Fruit fly (Drosophila melanogaster): ENCODE data around the gene Hsp67Bc.

Gene Hsp67Bc

DNA sequence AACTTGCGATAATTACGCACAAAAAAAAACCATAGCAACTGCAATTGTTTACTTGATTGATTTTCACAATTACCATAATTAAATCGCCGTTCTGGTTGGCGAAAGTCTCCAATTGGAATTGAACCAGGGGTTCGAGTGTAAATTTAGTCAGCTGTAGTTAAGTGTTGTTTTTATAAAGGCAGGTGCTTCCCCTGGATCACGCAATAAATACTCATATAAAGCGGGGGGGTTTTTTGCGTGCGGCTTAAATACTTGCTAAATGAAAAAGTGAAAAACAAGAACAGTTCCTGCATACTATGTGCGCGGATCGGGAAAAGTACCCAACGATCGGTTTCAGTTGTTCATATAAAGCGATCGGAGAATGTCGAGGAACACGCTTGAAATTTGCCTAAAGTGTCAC is 28.3 kb downstream of the Hsp67Bc start:
- no peak for TF ChIP-seq CG8478 (optimal IDR thresholded peaks at IDR 0.05)
- TF ChIP-seq EcR (GFP tag; optimal IDR thresholded peaks at IDR 0.05) = no peak
- TF ChIP-seq psq (optimal IDR thresholded peaks at IDR 0.05) = no peak
- TF ChIP-seq pan (optimal IDR thresholded peaks at IDR 0.05) = no peak
- TF ChIP-seq usp (GFP tag; optimal IDR thresholded peaks at IDR 0.05) = no peak
- TF ChIP-seq Dll (optimal IDR thresholded peaks at IDR 0.05) = no peak

DNA sequence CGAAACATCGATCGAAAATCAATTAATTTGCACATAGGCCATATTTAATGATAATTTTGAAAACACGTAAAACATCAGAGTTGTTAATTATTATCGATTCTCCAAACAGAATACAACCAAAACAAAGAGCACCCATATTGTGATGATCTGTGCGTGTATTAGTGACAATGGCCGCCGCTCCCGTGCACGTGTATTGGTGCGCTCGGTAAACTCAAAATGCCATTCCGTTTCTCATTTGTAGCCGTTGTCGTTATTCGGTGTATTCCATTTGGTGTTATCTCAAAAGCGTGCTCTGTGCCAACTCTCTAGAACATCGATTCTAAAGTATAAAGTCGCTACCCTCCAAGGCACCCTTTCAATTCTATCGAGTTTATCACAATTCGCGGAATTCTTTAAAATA is 31.5 kb downstream of the Hsp67Bc start:
- TF ChIP-seq EcR (GFP tag; optimal IDR thresholded peaks at IDR 0.05) (no peak), CG8478 (optimal IDR thresholded peaks at IDR 0.05) (no peak), pan (optimal IDR thresholded peaks at IDR 0.05) (no peak), psq (optimal IDR thresholded peaks at IDR 0.05) (no peak), Dll (optimal IDR thresholded peaks at IDR 0.05) (no peak), usp (GFP tag; optimal IDR thresholded peaks at IDR 0.05) (no peak)

DNA sequence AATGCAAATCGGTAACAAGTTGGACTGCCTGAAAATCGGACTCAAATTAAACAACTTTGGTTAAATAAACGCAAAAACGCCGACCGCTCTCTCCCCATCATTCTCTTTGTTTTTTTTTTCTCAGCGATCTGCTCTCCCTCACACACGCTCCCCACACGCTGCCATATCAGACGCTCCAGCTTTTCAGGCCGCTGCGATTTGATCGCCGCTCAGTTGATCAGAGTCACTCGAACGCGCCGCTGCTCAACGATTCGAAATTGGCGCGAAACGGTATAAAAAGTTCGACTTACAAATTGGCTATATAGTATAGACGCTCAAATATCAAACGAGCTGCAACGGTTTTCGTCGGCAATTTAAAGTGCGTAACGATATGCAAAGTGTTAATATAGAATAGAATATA is 32.1 kb downstream of the Hsp67Bc start:
- TF ChIP-seq usp (GFP tag; optimal IDR thresholded peaks at IDR 0.05) (no peak), Dll (optimal IDR thresholded peaks at IDR 0.05) (no peak), EcR (GFP tag; optimal IDR thresholded peaks at IDR 0.05) (no peak), CG8478 (optimal IDR thresholded peaks at IDR 0.05) (no peak), psq (optimal IDR thresholded peaks at IDR 0.05) (no peak), pan (optimal IDR thresholded peaks at IDR 0.05) (no peak)

DNA sequence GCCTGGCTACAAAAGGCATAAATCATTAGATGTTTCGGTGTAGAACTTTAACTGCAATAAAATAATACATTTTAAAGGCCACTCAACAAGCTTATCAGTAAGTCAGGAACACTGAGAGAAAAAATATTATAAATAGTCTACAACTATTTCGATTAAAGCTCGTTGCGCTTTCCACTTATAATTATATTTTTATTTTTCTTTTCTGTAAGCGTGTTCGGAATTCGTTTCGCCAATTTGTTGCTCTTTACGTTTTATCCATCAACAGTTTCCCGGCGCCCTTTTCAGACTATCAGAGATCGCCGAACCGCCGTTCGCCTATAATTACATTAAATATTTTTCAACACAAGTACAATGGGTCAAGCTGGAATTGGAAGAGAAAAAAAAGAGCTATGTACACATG is 33.3 kb downstream of the Hsp67Bc start:
- TF ChIP-seq psq (optimal IDR thresholded peaks at IDR 0.05) (no peak), usp (GFP tag; optimal IDR thresholded peaks at IDR 0.05) (no peak), pan (optimal IDR thresholded peaks at IDR 0.05) (no peak), Dll (optimal IDR thresholded peaks at IDR 0.05) (no peak)

DNA sequence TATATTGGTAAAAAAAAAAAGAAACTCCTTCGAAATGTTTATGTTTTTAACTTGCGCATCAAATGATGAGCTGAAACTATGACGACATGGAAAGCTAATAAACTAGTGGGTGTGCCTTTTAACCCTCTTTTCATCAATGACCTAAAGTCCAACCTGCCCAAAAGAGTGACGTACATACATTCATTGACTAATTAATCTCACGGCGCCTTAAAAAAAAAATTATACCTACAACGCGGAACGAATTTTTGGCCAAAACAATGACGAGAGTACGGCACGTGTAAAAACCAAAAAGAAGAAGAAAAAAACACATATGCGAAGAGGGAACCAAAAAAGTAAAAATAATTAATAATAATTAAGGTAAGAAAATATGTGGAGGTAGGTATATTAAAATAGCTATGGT is 33.8 kb downstream of the Hsp67Bc start, which contains the start of gene PGRP-LC:
Gene PGRP-LC (plus strand): TSS at position 301 of the 400 bp plus-strand sequence.
- TF ChIP-seq usp (GFP tag; optimal IDR thresholded peaks at IDR 0.05) = no peak
- TF ChIP-seq EcR (GFP tag; optimal IDR thresholded peaks at IDR 0.05) = no peak
- no peak for TF ChIP-seq pan (optimal IDR thresholded peaks at IDR 0.05)
- TF ChIP-seq CG8478 (optimal IDR thresholded peaks at IDR 0.05) = no peak
- TF ChIP-seq psq (optimal IDR thresholded peaks at IDR 0.05) = no peak
- no peak for TF ChIP-seq Dll (optimal IDR thresholded peaks at IDR 0.05)

DNA sequence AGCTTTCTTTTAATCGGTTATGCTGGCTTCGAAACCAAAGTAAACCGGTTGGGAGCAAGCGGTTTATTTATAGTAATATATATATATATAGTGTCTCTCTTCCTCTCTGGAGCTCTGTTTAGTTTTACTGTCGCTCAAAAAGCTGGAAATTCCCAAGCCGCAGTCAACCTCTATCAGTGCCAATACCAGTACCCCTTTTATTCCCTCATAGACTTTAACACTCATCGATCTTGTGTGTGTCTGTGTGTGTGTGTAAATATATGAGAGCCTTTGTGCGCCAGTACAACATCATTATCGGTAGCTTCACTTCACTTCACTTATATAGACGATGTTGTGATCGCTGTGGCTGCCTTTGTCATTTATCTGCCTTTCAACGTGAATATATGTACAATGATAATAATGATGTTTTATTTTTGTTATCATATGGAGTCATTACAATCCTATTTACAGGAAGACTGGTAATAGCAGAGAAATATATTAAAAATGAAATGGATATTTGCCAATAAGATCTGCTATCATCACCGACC is 34.3 kb downstream of the Hsp67Bc start:
- no peak for TF ChIP-seq EcR (GFP tag; optimal IDR thresholded peaks at IDR 0.05)
- TF ChIP-seq CG8478 (optimal IDR thresholded peaks at IDR 0.05) = no peak
- TF ChIP-seq psq (optimal IDR thresholded peaks at IDR 0.05) = no peak
- no peak for TF ChIP-seq Dll (optimal IDR thresholded peaks at IDR 0.05)
- TF ChIP-seq usp (GFP tag; optimal IDR thresholded peaks at IDR 0.05) = no peak
- no peak for TF ChIP-seq pan (optimal IDR thresholded peaks at IDR 0.05)

DNA sequence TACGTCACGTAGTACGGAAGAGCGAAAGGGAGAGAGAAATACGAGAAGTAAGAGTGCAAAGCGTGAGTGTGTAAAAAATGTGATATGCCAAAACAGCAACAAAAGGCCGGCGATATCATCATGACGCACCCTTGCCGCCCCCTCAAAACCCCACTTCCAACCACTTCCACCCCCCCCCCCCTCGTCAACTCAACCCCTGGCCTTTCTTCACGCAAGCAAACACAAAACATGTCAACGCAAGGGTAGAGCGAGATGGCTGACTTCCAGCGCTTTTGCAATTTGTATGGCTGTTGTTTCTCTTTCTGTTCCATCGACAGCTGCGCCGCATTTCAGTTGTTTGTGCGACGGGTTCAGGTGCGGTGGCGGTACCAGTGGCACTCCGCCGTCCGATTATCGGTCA is 36.6 kb downstream of the Hsp67Bc start:
- TF ChIP-seq psq (optimal IDR thresholded peaks at IDR 0.05) (no peak), EcR (GFP tag; optimal IDR thresholded peaks at IDR 0.05) (peak in 1 of 2 experiments; percentile 34), CG8478 (optimal IDR thresholded peaks at IDR 0.05) (no peak), Dll (optimal IDR thresholded peaks at IDR 0.05) (peak; percentile 47), pan (optimal IDR thresholded peaks at IDR 0.05) (no peak), usp (GFP tag; optimal IDR thresholded peaks at IDR 0.05) (no peak)

DNA sequence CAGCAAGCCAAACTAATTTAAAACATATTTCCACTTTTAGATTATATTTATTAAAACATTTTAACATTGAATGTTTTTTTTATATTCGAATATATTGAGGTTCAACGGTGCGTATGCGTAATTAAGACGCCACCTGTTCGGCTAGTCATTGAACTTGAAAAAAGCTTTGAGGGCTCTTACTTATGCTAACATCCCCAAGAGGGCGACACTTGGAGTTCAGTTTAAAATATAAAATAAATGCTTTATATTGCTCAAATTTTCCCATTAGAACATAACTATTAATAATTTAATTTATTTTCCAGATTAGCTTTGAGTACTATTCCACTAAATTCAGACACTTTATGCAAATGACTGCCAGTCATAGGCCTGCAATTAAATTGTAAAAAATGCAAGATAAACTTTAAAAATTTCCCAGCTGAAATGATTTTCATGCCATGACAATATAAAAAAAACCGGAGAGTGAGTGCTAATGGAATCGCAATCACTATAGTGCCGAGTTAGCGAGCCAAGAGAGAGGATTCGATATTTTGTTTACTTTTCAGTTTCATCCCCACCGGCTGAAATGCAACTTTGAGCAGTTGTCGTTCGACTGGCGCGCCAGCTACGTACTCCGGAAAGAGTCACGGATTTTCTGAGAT is 38.4 kb downstream of the Hsp67Bc start, which contains the start of gene PGRP-LA:
Gene PGRP-LA (plus strand): TSS at position 588 of the 638 bp plus-strand sequence.
- TF ChIP-seq EcR (GFP tag; optimal IDR thresholded peaks at IDR 0.05) (no peak), usp (GFP tag; optimal IDR thresholded peaks at IDR 0.05) (no peak), pan (optimal IDR thresholded peaks at IDR 0.05) (no peak), CG8478 (optimal IDR thresholded peaks at IDR 0.05) (no peak), Dll (optimal IDR thresholded peaks at IDR 0.05) (no peak), psq (optimal IDR thresholded peaks at IDR 0.05) (no peak)
